Fruit fly (Drosophila melanogaster) whole organism, embryonic: ENCODE results near the gene Jhbp2.

ENCODE experiments used
- Abd-B ChIP-seq: fragments of 200-800 bp; sonication (Bioruptor generic); optimal IDR thresholded peaks from 2 replicates; lab custom pipeline; 2018; ENCODE audit warnings: missing biosample characterization, mild to moderate bottlenecking, missing genetic modification characterization, moderate library complexity
- Asciz ChIP-seq: fragments of 200-800 bp; sonication (Bioruptor generic); optimal IDR thresholded peaks from 2 replicates; lab custom pipeline; 2017; ENCODE audit warnings: missing biosample characterization, mild to moderate bottlenecking, missing genetic modification characterization, missing genetic modification reagents
- Blimp-1 ChIP-seq: fragments of 200-800 bp; sonication (Bioruptor generic); optimal IDR thresholded peaks from 3 replicates; lab custom pipeline; 2018; ENCODE audit warnings: missing biosample characterization, missing genetic modification characterization, mild to moderate bottlenecking, moderate library complexity, missing genetic modification reagents
- CG10366 ChIP-seq: fragments of 200-800 bp; sonication (Bioruptor generic); IDR thresholded peaks from 2 replicates; pipeline ENCODE4 v1.3.6; 2022; ENCODE audit warnings: missing biosample characterization, missing genetic modification characterization
- CG10979 ChIP-seq: fragments of 200-800 bp; sonication (Bioruptor generic); optimal IDR thresholded peaks from 2 replicates; lab custom pipeline; 2018; ENCODE audit warnings: missing biosample characterization, mild to moderate bottlenecking, missing genetic modification characterization, moderate library complexity
- CG12236 ChIP-seq: fragments of 200-800 bp; sonication (Bioruptor generic); optimal IDR thresholded peaks from 2 replicates; lab custom pipeline; 2016; ENCODE audit warnings: missing biosample characterization, missing genetic modification characterization
- CG12391 ChIP-seq: fragments of 200-800 bp; sonication (Bioruptor generic); optimal IDR thresholded peaks from 3 replicates; lab custom pipeline; 2018; ENCODE audit warnings: missing biosample characterization, mild to moderate bottlenecking, missing genetic modification characterization, moderate library complexity
- CG16863 ChIP-seq: fragments of 200-800 bp; sonication (Bioruptor generic); optimal IDR thresholded peaks from 3 replicates; lab custom pipeline; 2016; ENCODE audit warnings: missing biosample characterization, missing genetic modification characterization
- CG17612 ChIP-seq: fragments of 200-800 bp; sonication (Bioruptor generic); IDR thresholded peaks from 2 replicates; pipeline ENCODE4 v1.3.6; 2022; ENCODE audit warnings: missing biosample characterization, missing genetic modification characterization
- CG17829 ChIP-seq: fragments of 200-800 bp; optimal IDR thresholded peaks from 2 replicates; lab custom pipeline; 2019; ENCODE audit warnings: missing biosample characterization, mild to moderate bottlenecking, missing genetic modification characterization, moderate library complexity
- CG1832 ChIP-seq: fragments of 200-800 bp; sonication (Bioruptor generic); optimal IDR thresholded peaks from 2 replicates; lab custom pipeline; 2017; ENCODE audit warnings: missing biosample characterization, mild to moderate bottlenecking, missing genetic modification characterization, inconsistent platforms
- CG18764 ChIP-seq: fragments of 200-800 bp; sonication (Bioruptor generic); optimal IDR thresholded peaks from 3 replicates; lab custom pipeline; 2016; ENCODE audit warnings: missing biosample characterization, missing genetic modification characterization
- CG2199 ChIP-seq: fragments of 200-800 bp; sonication (Bioruptor generic); IDR thresholded peaks from 3 replicates; pipeline ENCODE4 v1.3.6; 2022; ENCODE audit warnings: missing biosample characterization, missing genetic modification characterization
- CG5953 ChIP-seq: fragments of 200-800 bp; sonication (Bioruptor generic); IDR thresholded peaks from 2 replicates; pipeline ENCODE4 v1.3.6; 2022; ENCODE audit warnings: missing biosample characterization, missing genetic modification characterization
- CG6765 ChIP-seq: fragments of 200-800 bp; sonication (Bioruptor generic); optimal IDR thresholded peaks from 3 replicates; lab custom pipeline; 2017; ENCODE audit warnings: missing biosample characterization, mild to moderate bottlenecking, missing genetic modification characterization
- CG8765 ChIP-seq: fragments of 200-800 bp; sonication (Bioruptor generic); IDR thresholded peaks from 2 replicates; pipeline ENCODE4 v1.3.6; 2022; ENCODE audit warnings: missing biosample characterization, missing genetic modification characterization
- CG8924 ChIP-seq: fragments of 200-800 bp; optimal IDR thresholded peaks from 3 replicates; lab custom pipeline; 2019; ENCODE audit warnings: missing biosample characterization, mild to moderate bottlenecking, missing genetic modification characterization, moderate library complexity
- CG9727 ChIP-seq: fragments of 200-800 bp; sonication (Bioruptor generic); optimal IDR thresholded peaks from 3 replicates; lab custom pipeline; 2017; ENCODE audit warnings: missing biosample characterization, mild to moderate bottlenecking, missing genetic modification characterization
- D19A ChIP-seq: fragments of 200-800 bp; optimal IDR thresholded peaks from 3 replicates; lab custom pipeline; 2019; ENCODE audit warnings: missing biosample characterization, mild to moderate bottlenecking, missing genetic modification characterization, moderate library complexity
- E2f2 ChIP-seq: fragments of 200-800 bp; sonication (Bioruptor generic); IDR thresholded peaks from 2 replicates; pipeline ENCODE4 v1.3.6; 2022; ENCODE audit warnings: missing biosample characterization, missing genetic modification characterization
- HLH3B ChIP-seq: fragments of 200-800 bp; sonication (Bioruptor generic); IDR thresholded peaks from 2 replicates; pipeline ENCODE4 v1.3.6; 2022; ENCODE audit warnings: missing biosample characterization, missing genetic modification characterization
- Med ChIP-seq: fragments of 200-800 bp; sonication (Bioruptor generic); peaks from one replicate; lab custom pipeline; 2016; ENCODE audit warnings: missing biosample characterization, missing genetic modification characterization, mild to moderate bottlenecking, inconsistent platforms, moderate library complexity
- Oli ChIP-seq: fragments of 200-800 bp; sonication (Bioruptor generic); optimal IDR thresholded peaks from 2 replicates; lab custom pipeline; 2018; ENCODE audit warnings: missing biosample characterization, mild to moderate bottlenecking, missing genetic modification characterization, moderate library complexity
- Xbp1 ChIP-seq: fragments of 200-800 bp; sonication (Bioruptor generic); optimal IDR thresholded peaks from 3 replicates; lab custom pipeline; 2016; ENCODE audit warnings: missing biosample characterization, mild to moderate bottlenecking, missing genetic modification characterization
- ara ChIP-seq: fragments of 200-800 bp; sonication (Bioruptor generic); IDR thresholded peaks from 2 replicates; pipeline ENCODE4 v1.3.6; 2022; ENCODE audit warnings: missing biosample characterization, missing genetic modification characterization
- az2 ChIP-seq: fragments of 200-800 bp; sonication (Bioruptor generic); optimal IDR thresholded peaks from 3 replicates; lab custom pipeline; 2016; ENCODE audit warnings: missing biosample characterization, missing genetic modification characterization
- br ChIP-seq: fragments of >200 bp; optimal IDR thresholded peaks from 2 replicates; lab custom pipeline; 2017
- bsh ChIP-seq, 2 experiments: fragments of 200-800 bp; sonication (Bioruptor generic); optimal IDR thresholded peaks; 2 replicates each; lab custom pipeline; 2017 to 2018; ENCODE audit warnings: mild to moderate bottlenecking in 2 of 2, missing biosample characterization in 2 of 2, missing genetic modification characterization in 2 of 2, moderate library complexity in 1 of 2
- chif ChIP-seq, 2 experiments: fragments of 200-800 bp; sonication (Bioruptor generic); optimal IDR thresholded peaks; 3 replicates each; lab custom pipeline; 2016; ENCODE audit warnings: missing biosample characterization in 2 of 2, missing genetic modification characterization in 2 of 2
- ci ChIP-seq: fragments of 200-800 bp; sonication (Bioruptor generic); IDR thresholded peaks from 3 replicates; pipeline ENCODE4 v1.3.6; 2022; ENCODE audit warnings: missing biosample characterization, missing genetic modification characterization
- kni ChIP-seq: fragments of 200-800 bp; sonication (Bioruptor generic); optimal IDR thresholded peaks from 3 replicates; lab custom pipeline; 2017; ENCODE audit warnings: mild to moderate bottlenecking, missing biosample characterization, missing genetic modification reagents, missing genetic modification characterization
- lbe ChIP-seq: fragments of 200-800 bp; sonication (Bioruptor generic); optimal IDR thresholded peaks from 2 replicates; lab custom pipeline; 2016; ENCODE audit warnings: missing biosample characterization, mild to moderate bottlenecking, missing genetic modification characterization
- nmo ChIP-seq: fragments of 200-800 bp; sonication (Bioruptor generic); optimal IDR thresholded peaks from 2 replicates; lab custom pipeline; 2018; ENCODE audit warnings: missing biosample characterization, mild to moderate bottlenecking, missing genetic modification characterization, moderate library complexity
- pros ChIP-seq: fragments of 200-800 bp; sonication (Bioruptor generic); optimal IDR thresholded peaks from 3 replicates; lab custom pipeline; 2019; ENCODE audit warnings: missing biosample characterization, mild to moderate bottlenecking, missing genetic modification characterization, moderate library complexity
- sens-2 ChIP-seq: fragments of 200-800 bp; sonication (Bioruptor generic); IDR thresholded peaks from 2 replicates; pipeline ENCODE4 v1.3.6; 2022; ENCODE audit warnings: missing biosample characterization, missing genetic modification characterization
- shn ChIP-seq: fragments of 200-800 bp; sonication (Bioruptor generic); optimal IDR thresholded peaks from 3 replicates; lab custom pipeline; 2016; ENCODE audit warnings: missing biosample characterization, missing genetic modification characterization
- sisA ChIP-seq: fragments of 200-800 bp; sonication (Bioruptor generic); IDR thresholded peaks from 2 replicates; pipeline ENCODE4 v1.3.6; 2022; ENCODE audit warnings: missing biosample characterization, missing genetic modification characterization
- stc ChIP-seq: fragments of 200-800 bp; sonication (Bioruptor generic); IDR thresholded peaks from 2 replicates; pipeline ENCODE4 v1.3.6; 2022; ENCODE audit warnings: missing biosample characterization, missing genetic modification characterization
- tap ChIP-seq: fragments of 200-800 bp; optimal IDR thresholded peaks from 3 replicates; lab custom pipeline; 2019; ENCODE audit warnings: missing biosample characterization, mild to moderate bottlenecking, missing genetic modification characterization, moderate library complexity
- unpg ChIP-seq: fragments of 200-800 bp; sonication (Bioruptor generic); optimal IDR thresholded peaks from 3 replicates; lab custom pipeline; 2018; ENCODE audit warnings: missing biosample characterization, mild to moderate bottlenecking, missing genetic modification characterization, moderate library complexity
- vvl ChIP-seq: fragments of 200-800 bp; sonication (Bioruptor generic); IDR thresholded peaks from 2 replicates; pipeline ENCODE4 v1.3.6; 2022; ENCODE audit warnings: missing biosample characterization, missing genetic modification characterization

Gene Jhbp2

dm6 chr3R:4997399-4998203, 36.5 kb upstream of the Jhbp2 start (continued):
- TF ChIP-seq CG17612 (GFP tag; lab: Robert Waterston, UW) (no peak), CG8924 (tag; lab: Kevin White, UChicago) (peak; percentile 30), CG17829 (tag; lab: Kevin White, UChicago) (peak; percentile 30), CG18764 (GFP tag; lab: Kevin White, UChicago) (no peak), ci (GFP tag; lab: Robert Waterston, UW) (peak; percentile 63; the same call in 2 of the 3 replicates), stc (peak; percentile 59; the same call in 1 of the 2 replicates), tap (no peak), pros (peak; percentile 93), bsh (GFP tag; optimal IDR thresholded peaks at IDR 0.05; lab: Kevin White, UChicago) (peak; percentile 20 to 48), CG10979 (tag; lab: Kevin White, UChicago) (peak; percentile 50), ara (peak; percentile 52; the same call in 1 of the 2 replicates), kni (GFP tag; lab: Kevin White, UChicago) (peak; percentile 64), CG16863 (GFP tag; lab: Kevin White, UChicago) (peak; percentile 10), lbe (GFP tag; lab: Kevin White, UChicago) (peak; percentile 40), Oli (tag; lab: Kevin White, UChicago) (peak; percentile 10), HLH3B (peak; percentile 48; the same call in 1 of the 2 replicates), CG10366 (GFP tag; lab: Robert Waterston, UW) (peak; percentile 33; the same call in 1 of the 2 replicates), nmo (GFP tag; lab: Kevin White, UChicago) (peak; percentile 41), az2 (GFP tag; lab: Kevin White, UChicago) (peak; percentile 13), Blimp-1 (GFP tag; lab: Kevin White, UChicago) (peak; percentile 37), CG6765 (GFP tag; lab: Kevin White, UChicago) (no peak), CG2199 (GFP tag; lab: Robert Waterston, UW) (peak; percentile 86; the same call in 1 of the 3 replicates), CG9727 (GFP tag; lab: Kevin White, UChicago) (peak; percentile 31), chif (GFP tag; optimal IDR thresholded peaks at IDR 0.05; lab: Kevin White, UChicago) (peak in 1 of 2 experiments; percentile 15), CG12391 (peak; percentile 23), unpg (GFP tag; lab: Kevin White, UChicago) (peak; percentile 14), vvl (GFP tag; lab: Robert Waterston, UW) (peak; percentile 46), sens-2 (GFP tag; lab: Robert Waterston, UW) (0 out of 2 replicates have a peak, but pooled peaks have one; percentile 14), Med (peak; percentile 52), CG8765 (GFP tag; lab: Robert Waterston, UW) (peak; percentile 20; the same call in 1 of the 2 replicates), Asciz (peak; percentile 36), br (lab: Kevin White, UChicago) (no peak), Abd-B (no peak), CG12236 (GFP tag; lab: Kevin White, UChicago) (peak; percentile 19), CG1832 (GFP tag; lab: Kevin White, UChicago) (no peak), E2f2 (0 out of 2 replicates have a peak, but pooled peaks have one; percentile 7), CG5953 (GFP tag; lab: Robert Waterston, UW) (0 out of 2 replicates have a peak, but pooled peaks have one; percentile 36), shn (GFP tag; lab: Kevin White, UChicago) (no peak), sisA (GFP tag; lab: Robert Waterston, UW) (peak; percentile 36; the same call in 1 of the 2 replicates), Xbp1 (peak; percentile 15), D19A (tag; lab: Kevin White, UChicago) (peak; percentile 24)
- TF ChIP-seq, all 482 proteins: peak for 96
